Worm (Caenorhabditis elegans) whole organism, L4 larva: ENCODE measurements around the gene F32H5.3.
A peak's percentile ranks its signal among the peaks of the same experiment; 100 is the strongest.

Source experiments
- ZK546.5 ChIP-seq, 2 experiments: sonication (generic microtip); optimal IDR thresholded peaks; 2 replicates each; lab custom pipeline; 2017; ENCODE audit warnings: missing biosample characterization in 2 of 2, missing genetic modification characterization in 2 of 2
- ama-1 ChIP-seq: fragments of 150-350 bp; optimal IDR thresholded peaks from 2 replicates; lab custom pipeline; 2014; ENCODE audit warnings: inconsistent platforms, mixed read lengths
- lim-7 ChIP-seq: fragments of 200-800 bp; sonication (Bioruptor generic); IDR thresholded peaks from 2 replicates; pipeline ENCODE4 v1.3.6; 2022; ENCODE audit warnings: missing genetic modification characterization, missing compliant biosample characterization
- nhr-76 ChIP-seq: fragments of 150-350 bp; optimal IDR thresholded peaks from 2 replicates; lab custom pipeline; 2014; ENCODE audit warnings: missing biosample characterization, missing genetic modification characterization
- unc-62 ChIP-seq, 3 experiments: fragments of 150-350 bp in 1 of 3; sonication (generic microtip); optimal IDR thresholded peaks in 2 of 3; peaks in 1 of 3; 1 replicate in 1 of 3; 2 replicates in 2 of 3; lab custom pipeline; 2014 to 2017; ENCODE audit warnings: missing biosample characterization in 3 of 3, missing genetic modification characterization in 3 of 3, missing genetic modification reagents in 3 of 3, missing genotype in 1 of 3

ce11 chrV:13345867-13346328, 13.2 kb upstream of the F32H5.3 start, which contains the start of gene twk-43:
- TF ChIP-seq nhr-76 (tag; lab: Kevin White, UChicago) (no peak), ZK546.5 (tag; optimal IDR thresholded peaks at IDR 0.05; lab: Kevin White, UChicago) (no peak), lim-7 (GFP tag; lab: Robert Waterston, UW) (no peak), ama-1 (lab: Kevin White, UChicago) (no peak), unc-62 (GFP tag; optimal IDR thresholded peaks at IDR 0.05 in 1 of 2; lab: Kevin White, UChicago) (peak in 1 of 2 experiments; percentile 78), unc-62 (tag; optimal IDR thresholded peaks at IDR 0.05; lab: Kevin White, UChicago) (no peak)
